In genomic region chrIV:4123083-4123482, ce11 we compare ENCODE assay signal across 4 worm cellular contexts.
TF ChIP-seq lines count a peak whose summit lies in the region.

Gene mul-1 (minus strand): TSS chrIV:4123166.

TF ChIP-seq in whole organism, L1 larva, 84 proteins besides CTCF, POLR2A, EP300 and RAD21:
- TF ChIP-seq sup-37 (GFP tag; optimal IDR thresholded peaks at IDR 0.05; lab: Kevin White, UChicago) = no peak
- no peak for TF ChIP-seq efl-1 (optimal IDR thresholded peaks at IDR 0.05; lab: Kevin White, UChicago)
- peak in 1 of 2 experiments; percentile 37 for TF ChIP-seq efl-1 (GFP tag; optimal IDR thresholded peaks at IDR 0.05 in 1 of 2; lab: Kevin White, UChicago)
- TF ChIP-seq elt-2 (tag; optimal IDR thresholded peaks at IDR 0.05; lab: Kevin White, UChicago) = peak; percentile 59

TF ChIP-seq in whole organism, L3 larva, 47 proteins besides CTCF, POLR2A, EP300 and RAD21:
- TF ChIP-seq eor-1 (tag; optimal IDR thresholded peaks at IDR 0.05; lab: Kevin White, UChicago) (no peak), elt-2 (tag; optimal IDR thresholded peaks at IDR 0.05; lab: Kevin White, UChicago) (peak; percentile 69)

TF ChIP-seq in whole organism, L4 larva, 104 proteins besides CTCF, POLR2A, EP300 and RAD21:
- TF ChIP-seq daf-16 (GFP tag; optimal IDR thresholded peaks at IDR 0.05; lab: Kevin White, UChicago) = no peak
- peak; percentile 42 for TF ChIP-seq daf-16 (tag; optimal IDR thresholded peaks at IDR 0.05; lab: Kevin White, UChicago)
- peak in 1 of 2 experiments; percentile 8 for TF ChIP-seq unc-62 (GFP tag; optimal IDR thresholded peaks at IDR 0.05 in 1 of 2; lab: Kevin White, UChicago)
- no peak for TF ChIP-seq unc-62 (tag; optimal IDR thresholded peaks at IDR 0.05; lab: Kevin White, UChicago)
- peak; percentile 59 for TF ChIP-seq dmd-6 (GFP tag; IDR thresholded peaks at IDR 0.05; lab: Robert Waterston, UW)
- no peak for TF ChIP-seq spr-1 (tag; optimal IDR thresholded peaks at IDR 0.05; lab: Kevin White, UChicago)
- TF ChIP-seq Y5F2A.4 (GFP tag; optimal IDR thresholded peaks at IDR 0.05; lab: Kevin White, UChicago) = no peak

TF ChIP-seq in whole organism, young adult, 124 proteins besides CTCF, POLR2A, EP300 and RAD21:
- TF ChIP-seq nhr-80 (tag; optimal IDR thresholded peaks at IDR 0.05; lab: Kevin White, UChicago) = peak; percentile 46
- no peak for TF ChIP-seq rcor-1 (GFP tag; IDR thresholded peaks at IDR 0.05; lab: Robert Waterston, UW)
